Fruit fly (Drosophila melanogaster) whole organism: ENCODE measurements around the gene S6KL.

Experiments used
- CG8478 ChIP-seq: fragments of >200 bp; optimal IDR thresholded peaks from 2 replicates; lab custom pipeline; 2018; ENCODE audit warnings: inconsistent platforms
- Dll ChIP-seq: fragments of >200 bp; optimal IDR thresholded peaks from 2 replicates; lab custom pipeline; 2017
- psq ChIP-seq: fragments of >200 bp; optimal IDR thresholded peaks from 2 replicates; lab custom pipeline; 2017
- usp ChIP-seq: fragments of >200 bp; optimal IDR thresholded peaks from 2 replicates; lab custom pipeline; 2017; ENCODE audit warnings: missing biosample characterization, missing genetic modification characterization, mixed read lengths

- no peak for TF ChIP-seq usp (GFP tag; lab: Kevin White, UChicago)
- TF ChIP-seq CG8478 (lab: Kevin White, UChicago): no peak
- no peak for TF ChIP-seq psq
- no peak for TF ChIP-seq Dll (lab: Kevin White, UChicago)
Measured at dm6 chrX:18780260-18780659, 8.0 kb upstream of the S6KL start.
